Worm (Caenorhabditis elegans) whole organism, young adult: ENCODE data around the gene fbxb-98.
"Not testable (repeated sequence)": the region's sequence is repeated elsewhere in the genome, so short reads cannot be mapped to it uniquely, and the experiment has no call there.

Experiments
- C17E4.6 ChIP-seq: fragments of 200-800 bp; sonication (Bioruptor generic); IDR thresholded peaks from 2 replicates; pipeline ENCODE4 v1.3.6; 2022; ENCODE audit warnings: missing genetic modification reagents, missing genetic modification characterization, missing compliant biosample characterization
- F52B5.7 ChIP-seq: sonication (generic microtip); optimal IDR thresholded peaks from 2 replicates; lab custom pipeline; 2016; ENCODE audit warnings: mild to moderate bottlenecking, missing genetic modification characterization, missing compliant biosample characterization
- F55B11.4 ChIP-seq: sonication (generic microtip); optimal IDR thresholded peaks from 2 replicates; lab custom pipeline; 2016; ENCODE audit warnings: missing compliant biosample characterization, missing genetic modification characterization, borderline replicate concordance; ENCODE audit not compliant: insufficient read depth
- F57A8.1 ChIP-seq: fragments of 200-800 bp; sonication (Bioruptor generic); optimal IDR thresholded peaks from 2 replicates; lab custom pipeline; 2018; ENCODE audit warnings: mild to moderate bottlenecking, missing genetic modification characterization, moderate library complexity, missing compliant biosample characterization
- K11D2.4 ChIP-seq: fragments of 200-800 bp; sonication (Bioruptor generic); IDR thresholded peaks from 2 replicates; pipeline ENCODE4 v1.3.6; 2022; ENCODE audit warnings: missing genetic modification reagents, missing genetic modification characterization, missing compliant biosample characterization
- K12H6.12 ChIP-seq: fragments of 200-800 bp; sonication (Bioruptor generic); optimal IDR thresholded peaks from 2 replicates; lab custom pipeline; 2018; ENCODE audit warnings: mild to moderate bottlenecking, missing genetic modification characterization, missing compliant biosample characterization
- Y56A3A.18 ChIP-seq: fragments of 200-800 bp; sonication (Bioruptor generic); IDR thresholded peaks from 2 replicates; pipeline ENCODE4 v1.3.6; 2022; ENCODE audit warnings: missing genetic modification reagents, missing genetic modification characterization, missing compliant biosample characterization
- Y67H2A.10 ChIP-seq: fragments of 200-800 bp; sonication (Bioruptor generic); conservative IDR thresholded peaks from 2 replicates; pipeline ENCODE4 v1.3.6; 2022; ENCODE audit warnings: missing genetic modification reagents, missing genetic modification characterization, missing compliant biosample characterization
- Y79H2A.3 ChIP-seq: fragments of 200-800 bp; sonication (Bioruptor generic); conservative IDR thresholded peaks from 2 replicates; pipeline ENCODE4 v1.3.6; 2022; ENCODE audit warnings: missing genetic modification reagents, missing genetic modification characterization, missing compliant biosample characterization
- ZK185.1 ChIP-seq: sonication (generic microtip); optimal IDR thresholded peaks from 2 replicates; lab custom pipeline; 2016; ENCODE audit warnings: mild to moderate bottlenecking, missing genetic modification characterization, missing compliant biosample characterization; ENCODE audit not compliant: poor library complexity, severe bottlenecking
- ama-1 ChIP-seq, 3 experiments: fragments of 150-350 bp in 1 of 3; sonication (generic microtip) in 2 of 3; optimal IDR thresholded peaks; 2 replicates each; lab custom pipeline; 2014 to 2018; ENCODE audit warnings: missing biosample characterization in 2 of 3, missing genetic modification characterization in 2 of 3, missing genetic modification reagents in 2 of 3
- aptf-2 ChIP-seq: fragments of 200-800 bp; sonication (Bioruptor generic); conservative IDR thresholded peaks from 2 replicates; pipeline ENCODE4 v1.3.6; 2022; ENCODE audit warnings: missing genetic modification reagents, missing genetic modification characterization, missing compliant biosample characterization
- bed-1 ChIP-seq: fragments of 200-800 bp; sonication (Bioruptor generic); IDR thresholded peaks from 2 replicates; pipeline ENCODE4 v1.3.6; 2022; ENCODE audit warnings: missing genetic modification reagents, missing genetic modification characterization, missing compliant biosample characterization
- bed-2 ChIP-seq: fragments of 200-800 bp; sonication (Bioruptor generic); IDR thresholded peaks from 2 replicates; pipeline ENCODE4 v1.3.6; 2022; ENCODE audit warnings: missing genetic modification reagents, missing genetic modification characterization, missing compliant biosample characterization
- ceh-100 ChIP-seq: fragments of 200-800 bp; sonication (Bioruptor generic); IDR thresholded peaks from 2 replicates; pipeline ENCODE4 v1.3.6; 2022; ENCODE audit warnings: missing genetic modification reagents, missing genetic modification characterization, missing compliant biosample characterization
- ceh-58 ChIP-seq: fragments of 200-800 bp; sonication (Bioruptor generic); IDR thresholded peaks from 2 replicates; pipeline ENCODE4 v1.3.6; 2022; ENCODE audit warnings: missing genetic modification characterization, missing compliant biosample characterization
- ceh-91 ChIP-seq: fragments of 200-800 bp; sonication (Bioruptor generic); IDR thresholded peaks from 2 replicates; pipeline ENCODE4 v1.3.6; 2022; ENCODE audit warnings: missing genetic modification reagents, missing genetic modification characterization, missing compliant biosample characterization
- dox-1 ChIP-seq: fragments of 200-800 bp; sonication (Bioruptor generic); IDR thresholded peaks from 2 replicates; pipeline ENCODE4 v1.3.6; 2022; ENCODE audit warnings: missing genetic modification reagents, missing genetic modification characterization, missing compliant biosample characterization
- ekl-4 ChIP-seq: fragments of 200-800 bp; sonication (Bioruptor generic); IDR thresholded peaks from 2 replicates; pipeline ENCODE4 v1.3.6; 2022; ENCODE audit warnings: missing genetic modification reagents, missing genetic modification characterization, missing compliant biosample characterization
- gei-17 ChIP-seq: fragments of 200-800 bp; sonication (Bioruptor generic); optimal IDR thresholded peaks from 2 replicates; lab custom pipeline; 2018; ENCODE audit warnings: mild to moderate bottlenecking, missing genetic modification characterization, missing compliant biosample characterization
- hmg-1.2 ChIP-seq: fragments of 200-800 bp; sonication (Bioruptor generic); IDR thresholded peaks from 2 replicates; pipeline ENCODE4 v1.3.6; 2022; ENCODE audit warnings: missing genetic modification reagents, missing genetic modification characterization, missing compliant biosample characterization
- lag-1 ChIP-seq: fragments of 200-800 bp; sonication (Bioruptor generic); IDR thresholded peaks from 2 replicates; pipeline ENCODE4 v1.3.6; 2022; ENCODE audit warnings: missing genetic modification reagents, missing genetic modification characterization, missing compliant biosample characterization
- lsl-1 ChIP-seq: fragments of 200-800 bp; sonication (Bioruptor generic); optimal IDR thresholded peaks from 2 replicates; lab custom pipeline; 2018; ENCODE audit warnings: mild to moderate bottlenecking, missing genetic modification characterization, moderate library complexity, missing compliant biosample characterization
- madf-8 ChIP-seq: fragments of 200-800 bp; sonication (Bioruptor generic); conservative IDR thresholded peaks from 2 replicates; pipeline ENCODE4 v1.3.6; 2022; ENCODE audit warnings: missing genetic modification reagents, missing genetic modification characterization, missing compliant biosample characterization
- mcd-1 ChIP-seq: fragments of 200-800 bp; sonication (Bioruptor generic); IDR thresholded peaks from 2 replicates; pipeline ENCODE4 v1.3.6; 2022; ENCODE audit warnings: missing genetic modification reagents, missing genetic modification characterization, missing compliant biosample characterization
- mel-28 ChIP-seq: sonication (generic microtip); optimal IDR thresholded peaks from 2 replicates; lab custom pipeline; 2016; ENCODE audit warnings: borderline replicate concordance, mild to moderate bottlenecking, missing genetic modification characterization, missing compliant biosample characterization
- mes-4 ChIP-seq: sonication (generic microtip); optimal IDR thresholded peaks from 2 replicates; lab custom pipeline; 2016; ENCODE audit warnings: missing genotype, missing genetic modification characterization, missing compliant biosample characterization
- mxl-1 ChIP-seq: sonication (generic microtip); optimal IDR thresholded peaks from 2 replicates; lab custom pipeline; 2016; ENCODE audit warnings: missing genetic modification characterization, missing compliant biosample characterization
- nfya-1 ChIP-seq: sonication (generic microtip); optimal IDR thresholded peaks from 2 replicates; lab custom pipeline; 2017; ENCODE audit warnings: antibody characterized with exemption, missing compliant biosample characterization, missing genetic modification characterization, borderline replicate concordance; ENCODE audit not compliant: insufficient read depth
- nhr-179 ChIP-seq: sonication (generic microtip); optimal IDR thresholded peaks from 2 replicates; lab custom pipeline; 2016; ENCODE audit warnings: mild to moderate bottlenecking, missing genetic modification characterization, missing compliant biosample characterization
- nhr-27 ChIP-seq: fragments of 200-800 bp; sonication (Bioruptor generic); optimal IDR thresholded peaks from 2 replicates; lab custom pipeline; 2018; ENCODE audit warnings: mild to moderate bottlenecking, missing genetic modification characterization, moderate library complexity, missing compliant biosample characterization
- rec-8 ChIP-seq, 2 experiments: sonication (generic microtip); optimal IDR thresholded peaks; 2 replicates each; lab custom pipeline; 2016; ENCODE audit warnings: mild to moderate bottlenecking in 2 of 2, missing genetic modification characterization in 2 of 2, missing genetic modification reagents in 2 of 2, missing genotype in 2 of 2, missing biosample characterization in 1 of 2, missing compliant biosample characterization in 1 of 2, moderate library complexity in 1 of 2
- repo-1 ChIP-seq: sonication (generic microtip); optimal IDR thresholded peaks from 2 replicates; lab custom pipeline; 2017; ENCODE audit warnings: mild to moderate bottlenecking, missing genetic modification characterization, missing compliant biosample characterization
- sdz-38 ChIP-seq: sonication (generic microtip); optimal IDR thresholded peaks from 2 replicates; lab custom pipeline; 2016; ENCODE audit warnings: missing genotype, missing genetic modification characterization, missing compliant biosample characterization
- snpc-1.1 ChIP-seq: sonication (generic microtip); optimal IDR thresholded peaks from 2 replicates; lab custom pipeline; 2017; ENCODE audit warnings: missing genetic modification characterization, mild to moderate bottlenecking, missing compliant biosample characterization, antibody characterized with exemption, moderate library complexity, missing genotype, missing genetic modification reagents; ENCODE audit not compliant: insufficient read depth
- snpc-3.4 ChIP-seq: sonication (generic microtip); optimal IDR thresholded peaks from 2 replicates; lab custom pipeline; 2017; ENCODE audit warnings: missing genetic modification characterization, mild to moderate bottlenecking, missing compliant biosample characterization, antibody characterized with exemption, moderate library complexity, missing genotype, missing genetic modification reagents
- somi-1 ChIP-seq: fragments of 200-800 bp; sonication (Bioruptor generic); optimal IDR thresholded peaks from 2 replicates; lab custom pipeline; 2018; ENCODE audit warnings: mild to moderate bottlenecking, missing genetic modification characterization, missing compliant biosample characterization
- sptf-2 ChIP-seq: fragments of 200-800 bp; sonication (Bioruptor generic); optimal IDR thresholded peaks from 2 replicates; lab custom pipeline; 2018; ENCODE audit warnings: mild to moderate bottlenecking, missing genetic modification characterization, missing compliant biosample characterization
- tbx-9 ChIP-seq: sonication (generic microtip); optimal IDR thresholded peaks from 2 replicates; lab custom pipeline; 2016; ENCODE audit warnings: borderline replicate concordance, missing genetic modification characterization, inconsistent platforms, missing compliant biosample characterization
- tlf-1 ChIP-seq: fragments of 200-800 bp; sonication (Bioruptor generic); optimal IDR thresholded peaks from 2 replicates; lab custom pipeline; 2018; ENCODE audit warnings: mild to moderate bottlenecking, missing genetic modification characterization, missing compliant biosample characterization
- ztf-18 ChIP-seq: sonication (generic microtip); optimal IDR thresholded peaks from 2 replicates; lab custom pipeline; 2016; ENCODE audit warnings: missing genotype, mild to moderate bottlenecking, missing genetic modification characterization, missing compliant biosample characterization
- ztf-22 ChIP-seq: fragments of 200-800 bp; sonication (Bioruptor generic); optimal IDR thresholded peaks from 2 replicates; lab custom pipeline; 2018; ENCODE audit warnings: mild to moderate bottlenecking, missing genetic modification characterization, moderate library complexity, missing compliant biosample characterization
- ztf-26 ChIP-seq: sonication (generic microtip); optimal IDR thresholded peaks from 2 replicates; lab custom pipeline; 2017; ENCODE audit warnings: missing genetic modification characterization, missing compliant biosample characterization

fbxb-98 gene

ce11 chrII:1862334-1862733, at the start of gene fbxb-98:
Gene fbxb-98, plus strand, starts transcription at chrII:1862634.
- not testable (repeated sequence) for TF ChIP-seq aptf-2 (GFP tag; lab: Robert Waterston, UW); snpc-1.1 (tag; lab: Kevin White, UChicago); F52B5.7 (tag; lab: Kevin White, UChicago)
- TF ChIP-seq, all 124 proteins: peak for 0; not testable (repeated sequence) for 124

- no peak for TF ChIP-seq ztf-22
- TF ChIP-seq K12H6.12 (tag; lab: Kevin White, UChicago) = no peak
- no peak for TF ChIP-seq rec-8 (tag; optimal IDR thresholded peaks at IDR 0.05; lab: Kevin White, UChicago)
- TF ChIP-seq gei-17 = no peak
- TF ChIP-seq nhr-179 (tag; lab: Kevin White, UChicago) = no peak
- TF ChIP-seq mxl-1 (tag; lab: Kevin White, UChicago) = no peak
- TF ChIP-seq sptf-2 (GFP tag; lab: Kevin White, UChicago) = no peak
- no peak for TF ChIP-seq mel-28
- TF ChIP-seq bed-1 (GFP tag; lab: Robert Waterston, UW) = no peak
- no peak for TF ChIP-seq sdz-38 (tag; lab: Kevin White, UChicago)
- TF ChIP-seq Y67H2A.10 (GFP tag; lab: Robert Waterston, UW) = no peak
- no peak for TF ChIP-seq repo-1 (tag; lab: Kevin White, UChicago)
- TF ChIP-seq ama-1 (optimal IDR thresholded peaks at IDR 0.05; lab: Kevin White, UChicago) = no peak
- no peak for TF ChIP-seq ama-1 (GFP tag; optimal IDR thresholded peaks at IDR 0.05; lab: Kevin White, UChicago)
- no peak for TF ChIP-seq lsl-1 (GFP tag; lab: Kevin White, UChicago)
- TF ChIP-seq dox-1 (GFP tag; lab: Robert Waterston, UW) = no peak
- no peak for TF ChIP-seq nhr-27
Observed at ce11 chrII:1816053-1816452, 46.4 kb upstream of the fbxb-98 start.

ce11 chrII:1818300-1818699, 44.1 kb upstream of the fbxb-98 start, which contains the start of gene fbxb-10:
Gene fbxb-10, minus strand, starts transcription at chrII:1818400.
- TF ChIP-seq Y67H2A.10 (GFP tag; lab: Robert Waterston, UW) = no peak
- TF ChIP-seq tlf-1 = no peak
- no peak for TF ChIP-seq ztf-18
- TF ChIP-seq ceh-100 (GFP tag; lab: Robert Waterston, UW) = no peak
- TF ChIP-seq Y79H2A.3 (GFP tag; lab: Robert Waterston, UW) = no peak
- TF ChIP-seq lag-1 = no peak
- TF ChIP-seq snpc-3.4 (tag; lab: Kevin White, UChicago) = no peak
- no peak for TF ChIP-seq somi-1
- TF ChIP-seq bed-2 (GFP tag; lab: Robert Waterston, UW) = no peak
- TF ChIP-seq Y56A3A.18 (GFP tag; lab: Robert Waterston, UW) = no peak
- no peak for TF ChIP-seq ZK185.1 (tag; lab: Kevin White, UChicago)
- no peak for TF ChIP-seq mcd-1 (GFP tag; lab: Robert Waterston, UW)
- no peak for TF ChIP-seq nfya-1
- TF ChIP-seq, all 124 proteins: peak for 0

- no peak for TF ChIP-seq tbx-9 (tag; lab: Kevin White, UChicago)
- no peak for TF ChIP-seq madf-8 (GFP tag; lab: Robert Waterston, UW)
- TF ChIP-seq mes-4 = no peak
- TF ChIP-seq hmg-1.2 (GFP tag; lab: Robert Waterston, UW) = peak; percentile 94
- no peak for TF ChIP-seq ztf-26
- TF ChIP-seq ceh-58 (GFP tag; lab: Robert Waterston, UW) = no peak
- no peak for TF ChIP-seq Y79H2A.3 (GFP tag; lab: Robert Waterston, UW)
- TF ChIP-seq F57A8.1 (GFP tag; lab: Kevin White, UChicago) = no peak
- no peak for TF ChIP-seq F55B11.4
- TF ChIP-seq ekl-4 (GFP tag; lab: Robert Waterston, UW) = no peak
- TF ChIP-seq ceh-91 (GFP tag; lab: Robert Waterston, UW) = no peak
- TF ChIP-seq dox-1 (GFP tag; lab: Robert Waterston, UW) = 0 out of 2 replicates have a peak, but pooled peaks have one; percentile 8
- TF ChIP-seq C17E4.6 (GFP tag; lab: Robert Waterston, UW) = no peak
- TF ChIP-seq aptf-2 (GFP tag; lab: Robert Waterston, UW) = no peak
- no peak for TF ChIP-seq repo-1 (tag; lab: Kevin White, UChicago)
- TF ChIP-seq K11D2.4 (GFP tag; lab: Robert Waterston, UW) = no peak
Observed at ce11 chrII:1819944-1820570, 42.4 kb upstream of the fbxb-98 start, which contains the start of gene fbxc-19. Gene fbxc-19, plus strand, starts transcription at chrII:1820479.
